Worm (Caenorhabditis elegans) whole organism, young adult: Measurements from ENCODE around the gene taf-7.2.

Source experiments
- F23B12.7 ChIP-seq: sonication (generic microtip); optimal IDR thresholded peaks from 2 replicates; lab custom pipeline; 2017; ENCODE audit warnings: missing genetic modification characterization, mild to moderate bottlenecking, missing compliant biosample characterization, antibody characterized with exemption, moderate library complexity; ENCODE audit not compliant: insufficient read depth
- F55B11.4 ChIP-seq: sonication (generic microtip); optimal IDR thresholded peaks from 2 replicates; lab custom pipeline; 2016; ENCODE audit warnings: missing compliant biosample characterization, missing genetic modification characterization, borderline replicate concordance; ENCODE audit not compliant: insufficient read depth
- F57A8.1 ChIP-seq: fragments of 200-800 bp; sonication (Bioruptor generic); optimal IDR thresholded peaks from 2 replicates; lab custom pipeline; 2018; ENCODE audit warnings: mild to moderate bottlenecking, missing genetic modification characterization, moderate library complexity, missing compliant biosample characterization
- K12H6.12 ChIP-seq: fragments of 200-800 bp; sonication (Bioruptor generic); optimal IDR thresholded peaks from 2 replicates; lab custom pipeline; 2018; ENCODE audit warnings: mild to moderate bottlenecking, missing genetic modification characterization, missing compliant biosample characterization
- T26A5.8 ChIP-seq: sonication (generic microtip); optimal IDR thresholded peaks from 2 replicates; lab custom pipeline; 2016; ENCODE audit warnings: missing genetic modification characterization, missing compliant biosample characterization
- Y56A3A.18 ChIP-seq: fragments of 200-800 bp; sonication (Bioruptor generic); IDR thresholded peaks from 2 replicates; pipeline ENCODE4 v1.3.6; 2022; ENCODE audit warnings: missing genetic modification reagents, missing genetic modification characterization, missing compliant biosample characterization
- Y95B8A.8 ChIP-seq: fragments of 200-800 bp; sonication (Bioruptor generic); IDR thresholded peaks from 2 replicates; pipeline ENCODE4 v1.3.6; 2022; ENCODE audit warnings: missing genetic modification reagents, missing genetic modification characterization, missing compliant biosample characterization
- aptf-3 ChIP-seq: fragments of 200-800 bp; sonication (Bioruptor generic); IDR thresholded peaks from 2 replicates; pipeline ENCODE4 v1.3.6; 2022; ENCODE audit warnings: missing genetic modification characterization, missing compliant biosample characterization
- bed-1 ChIP-seq: fragments of 200-800 bp; sonication (Bioruptor generic); IDR thresholded peaks from 2 replicates; pipeline ENCODE4 v1.3.6; 2022; ENCODE audit warnings: missing genetic modification reagents, missing genetic modification characterization, missing compliant biosample characterization
- cebp-2 ChIP-seq: fragments of 200-800 bp; sonication (Bioruptor generic); IDR thresholded peaks from 2 replicates; pipeline ENCODE4 v1.3.6; 2022; ENCODE audit warnings: missing genetic modification characterization, missing compliant biosample characterization
- ceh-91 ChIP-seq: fragments of 200-800 bp; sonication (Bioruptor generic); IDR thresholded peaks from 2 replicates; pipeline ENCODE4 v1.3.6; 2022; ENCODE audit warnings: missing genetic modification reagents, missing genetic modification characterization, missing compliant biosample characterization
- die-1 ChIP-seq: sonication (generic microtip); optimal IDR thresholded peaks from 2 replicates; lab custom pipeline; 2016; ENCODE audit warnings: missing genotype, mild to moderate bottlenecking, missing genetic modification characterization, missing compliant biosample characterization
- ets-4 ChIP-seq: fragments of 200-800 bp; sonication (Bioruptor generic); optimal IDR thresholded peaks from 2 replicates; lab custom pipeline; 2018; ENCODE audit warnings: mild to moderate bottlenecking, missing genetic modification characterization, missing compliant biosample characterization
- him-1 ChIP-seq: sonication (generic microtip); optimal IDR thresholded peaks from 2 replicates; lab custom pipeline; 2016; ENCODE audit warnings: missing genotype, missing genetic modification reagents, missing genetic modification characterization, missing compliant biosample characterization
- lin-54 ChIP-seq: fragments of 200-800 bp; sonication (Bioruptor generic); optimal IDR thresholded peaks from 2 replicates; lab custom pipeline; 2018; ENCODE audit warnings: mild to moderate bottlenecking, missing genetic modification characterization, missing compliant biosample characterization
- lsl-1 ChIP-seq: fragments of 200-800 bp; sonication (Bioruptor generic); optimal IDR thresholded peaks from 2 replicates; lab custom pipeline; 2018; ENCODE audit warnings: mild to moderate bottlenecking, missing genetic modification characterization, moderate library complexity, missing compliant biosample characterization
- madf-10 ChIP-seq: sonication (generic microtip); optimal IDR thresholded peaks from 2 replicates; lab custom pipeline; 2016; ENCODE audit warnings: mild to moderate bottlenecking, missing genetic modification characterization, missing compliant biosample characterization
- nfya-1 ChIP-seq: sonication (generic microtip); optimal IDR thresholded peaks from 2 replicates; lab custom pipeline; 2017; ENCODE audit warnings: antibody characterized with exemption, missing compliant biosample characterization, missing genetic modification characterization, borderline replicate concordance; ENCODE audit not compliant: insufficient read depth
- nfya-2 ChIP-seq: fragments of 200-800 bp; sonication (Bioruptor generic); IDR thresholded peaks from 2 replicates; pipeline ENCODE4 v1.3.6; 2022; ENCODE audit warnings: missing genetic modification reagents, missing genetic modification characterization, missing compliant biosample characterization
- nfyb-1 ChIP-seq: fragments of 200-800 bp; sonication (Bioruptor generic); IDR thresholded peaks from 2 replicates; pipeline ENCODE4 v1.3.6; 2022; ENCODE audit warnings: missing genetic modification reagents, missing genetic modification characterization, missing compliant biosample characterization
- nhr-179 ChIP-seq: sonication (generic microtip); optimal IDR thresholded peaks from 2 replicates; lab custom pipeline; 2016; ENCODE audit warnings: mild to moderate bottlenecking, missing genetic modification characterization, missing compliant biosample characterization
- rec-8 ChIP-seq, 2 experiments: sonication (generic microtip); optimal IDR thresholded peaks; 2 replicates each; lab custom pipeline; 2016; ENCODE audit warnings: mild to moderate bottlenecking in 2 of 2, missing genetic modification characterization in 2 of 2, missing genetic modification reagents in 2 of 2, missing genotype in 2 of 2, missing biosample characterization in 1 of 2, missing compliant biosample characterization in 1 of 2, moderate library complexity in 1 of 2
- somi-1 ChIP-seq: fragments of 200-800 bp; sonication (Bioruptor generic); optimal IDR thresholded peaks from 2 replicates; lab custom pipeline; 2018; ENCODE audit warnings: mild to moderate bottlenecking, missing genetic modification characterization, missing compliant biosample characterization
- unc-130 ChIP-seq: sonication (generic microtip); optimal IDR thresholded peaks from 2 replicates; lab custom pipeline; 2016; ENCODE audit warnings: missing genetic modification reagents, missing genetic modification characterization, missing compliant biosample characterization
- xnd-1 ChIP-seq: sonication (generic microtip); optimal IDR thresholded peaks from 2 replicates; lab custom pipeline; 2016; ENCODE audit warnings: missing genotype, missing genetic modification reagents, missing genetic modification characterization, missing compliant biosample characterization
- ztf-18 ChIP-seq: sonication (generic microtip); optimal IDR thresholded peaks from 2 replicates; lab custom pipeline; 2016; ENCODE audit warnings: missing genotype, mild to moderate bottlenecking, missing genetic modification characterization, missing compliant biosample characterization
- ztf-3 ChIP-seq: fragments of 200-800 bp; sonication (Bioruptor generic); optimal IDR thresholded peaks from 2 replicates; lab custom pipeline; 2018; ENCODE audit warnings: mild to moderate bottlenecking, missing genetic modification characterization, missing compliant biosample characterization

taf-7.2 gene

DNA sequence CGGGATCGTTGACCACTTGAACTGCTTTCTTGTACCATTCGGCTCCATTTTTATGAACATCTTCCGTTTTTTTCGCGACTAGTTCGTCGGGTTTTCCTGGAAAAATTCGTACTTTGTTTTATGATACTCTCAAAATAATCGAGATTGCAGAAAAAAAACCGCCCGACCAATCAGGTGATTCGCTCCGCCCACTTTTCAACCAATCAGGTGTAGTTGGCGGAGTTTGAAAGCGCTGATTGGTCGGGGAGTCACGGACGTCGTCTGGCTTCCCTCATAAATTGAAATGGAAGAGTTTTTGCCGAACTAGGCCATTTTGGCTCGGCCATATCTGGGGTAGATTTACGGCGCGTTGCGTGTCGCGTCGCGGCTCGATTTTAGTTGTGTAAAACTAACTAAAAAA is 20.6 kb downstream of the taf-7.2 start:
- no peak for TF ChIP-seq madf-10
- peak; percentile 73 for TF ChIP-seq nfyb-1

DNA sequence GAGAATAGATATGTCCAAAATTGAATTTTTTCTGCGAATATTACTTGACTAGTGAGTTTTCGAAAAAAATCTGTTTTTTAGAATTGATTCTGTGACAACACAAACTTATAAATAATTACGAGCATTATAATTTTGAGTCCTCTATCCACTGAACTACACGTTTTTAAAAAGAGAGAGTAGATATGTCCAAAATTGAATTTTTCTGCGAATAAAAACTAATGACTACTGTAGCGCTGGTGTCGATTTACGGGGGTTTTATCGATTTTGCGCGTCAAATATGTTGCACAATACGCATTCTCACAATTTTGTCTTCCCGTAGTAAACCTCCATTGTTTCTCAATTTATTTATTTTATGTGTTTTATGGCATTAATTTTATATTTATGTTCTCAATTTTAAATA is 21.3 kb downstream of the taf-7.2 start:
- no peak for TF ChIP-seq ztf-3
- TF ChIP-seq him-1 (tag; lab: Kevin White, UChicago), result peak; percentile 98
- 0 out of 2 replicates have a peak, but pooled peaks have one; percentile 16 for TF ChIP-seq nfya-2 (GFP tag; lab: Robert Waterston, UW)

DNA sequence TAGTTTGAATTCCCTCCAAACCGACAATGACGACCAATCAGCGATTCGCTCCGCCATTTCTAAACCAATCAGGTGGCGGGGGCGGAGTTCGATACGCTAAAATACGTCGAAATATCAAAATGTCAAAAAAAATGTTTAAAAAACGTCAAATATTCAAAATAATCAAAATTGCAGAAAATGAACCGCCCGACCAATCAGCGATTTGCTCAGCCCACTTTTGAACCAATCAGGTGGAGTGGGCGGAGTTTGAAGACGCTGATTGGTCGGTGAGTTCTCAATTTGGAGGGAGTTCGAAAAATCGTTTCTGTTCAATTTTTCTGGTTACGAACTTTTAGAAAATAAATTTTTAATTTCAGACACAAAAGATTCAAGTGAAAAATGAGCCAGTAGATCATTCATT is 28.6 kb downstream of the taf-7.2 start:
- TF ChIP-seq aptf-3 (GFP tag; lab: Robert Waterston, UW), result no peak
- no peak for TF ChIP-seq F23B12.7 (tag; lab: Kevin White, UChicago)
- no peak for TF ChIP-seq somi-1 (GFP tag; lab: Kevin White, UChicago)
- TF ChIP-seq rec-8 (tag; optimal IDR thresholded peaks at IDR 0.05; lab: Kevin White, UChicago), result no peak
- TF ChIP-seq die-1 (tag; lab: Kevin White, UChicago), result no peak
- peak; percentile 52; the same call in 1 of the 2 replicates for TF ChIP-seq nfyb-1
- TF ChIP-seq Y56A3A.18 (GFP tag; lab: Robert Waterston, UW), result no peak

DNA sequence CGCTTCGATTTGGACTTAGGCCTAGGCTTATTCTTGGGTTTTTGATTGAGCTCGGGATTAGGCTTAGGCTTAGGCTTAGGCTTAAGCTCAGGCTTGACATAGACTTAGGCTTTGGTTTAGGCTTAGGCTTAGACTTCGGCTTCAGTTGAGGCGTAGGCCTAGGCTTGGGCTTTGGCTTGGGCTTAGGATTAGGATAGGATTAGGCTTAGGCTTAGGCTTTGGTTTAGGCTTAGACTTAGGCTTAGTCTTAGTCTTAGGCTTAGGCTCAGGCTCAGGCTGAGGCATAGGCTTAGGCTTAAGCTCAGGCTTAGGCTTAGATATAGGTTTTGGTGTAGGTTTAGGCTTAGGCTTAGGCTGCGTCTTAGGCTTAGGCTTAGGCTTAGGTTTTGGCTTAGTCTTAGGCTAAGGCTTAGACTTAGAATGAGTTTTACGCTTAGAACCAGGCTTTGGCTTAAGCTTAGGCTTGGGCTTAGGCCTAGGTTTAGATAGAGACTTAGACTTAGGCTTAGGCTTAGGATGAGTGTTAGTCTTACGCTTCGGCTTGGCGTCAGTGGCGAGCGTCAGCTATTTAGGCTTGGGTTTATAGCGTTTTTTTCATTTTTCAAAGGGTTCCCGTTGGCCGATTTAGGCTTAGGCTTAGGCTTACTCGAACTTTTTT is 30.6 kb downstream of the taf-7.2 start:
- TF ChIP-seq cebp-2, result 0 out of 2 replicates have a peak, but pooled peaks have one; percentile 12
- TF ChIP-seq lin-54, result no peak

DNA sequence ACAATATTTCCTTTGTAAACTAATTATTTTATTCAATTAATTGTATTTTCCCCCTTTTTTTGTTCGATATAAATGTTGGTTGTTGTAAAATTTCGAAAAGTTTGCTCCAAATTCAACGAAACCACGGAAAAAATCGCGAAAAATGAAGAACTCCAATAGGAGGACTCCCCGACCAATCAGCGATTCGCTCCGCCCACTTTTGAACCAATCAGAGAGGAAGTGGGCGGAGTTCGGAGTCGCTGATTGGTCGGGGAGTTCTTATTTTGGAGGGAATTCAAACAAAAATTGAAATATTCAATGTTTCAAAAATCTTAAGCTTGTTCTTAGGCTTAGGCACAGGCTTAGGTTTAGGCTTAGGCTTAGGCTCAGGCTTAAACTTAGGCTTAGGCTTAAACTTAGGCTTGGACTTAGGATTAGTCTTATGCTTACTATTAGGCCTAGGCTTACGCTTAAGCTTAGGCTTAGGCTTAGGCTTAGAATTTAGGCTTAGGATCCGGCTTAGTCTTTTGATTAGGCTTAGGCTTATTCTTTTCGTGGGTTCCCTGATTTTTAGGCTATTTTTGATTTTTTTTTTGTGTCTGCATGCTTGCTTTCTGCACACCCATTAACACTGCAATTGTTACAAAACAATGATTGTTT is 32.7 kb downstream of the taf-7.2 start:
- TF ChIP-seq nfyb-1 (peak; percentile 66; the same call in 1 of the 2 replicates), ceh-91 (no peak)
- TF ChIP-seq, all 124 proteins: peak for 1

DNA sequence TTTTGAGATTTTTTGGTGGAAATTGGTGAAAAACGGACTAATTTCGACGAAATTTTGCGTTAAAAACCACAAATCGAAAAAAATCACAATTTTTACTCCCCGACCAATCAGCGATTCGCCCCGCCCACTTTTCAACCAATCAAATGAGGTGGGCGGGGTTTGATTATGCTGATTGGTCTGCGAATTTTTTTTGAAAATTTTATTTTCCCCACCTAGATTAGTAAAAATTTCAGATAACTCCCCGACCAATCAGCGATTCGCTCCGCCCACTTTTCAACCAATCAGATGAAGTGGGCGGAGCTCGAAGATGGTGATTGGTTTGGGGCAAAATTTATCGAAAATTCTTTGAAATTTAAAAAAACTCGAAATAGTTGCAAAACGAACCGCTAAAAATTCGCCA is 34.0 kb downstream of the taf-7.2 start:
- TF ChIP-seq nfya-1 (tag; lab: Kevin White, UChicago) (no peak), nfyb-1 (0 out of 2 replicates have a peak, but pooled peaks have one; percentile 67)

DNA sequence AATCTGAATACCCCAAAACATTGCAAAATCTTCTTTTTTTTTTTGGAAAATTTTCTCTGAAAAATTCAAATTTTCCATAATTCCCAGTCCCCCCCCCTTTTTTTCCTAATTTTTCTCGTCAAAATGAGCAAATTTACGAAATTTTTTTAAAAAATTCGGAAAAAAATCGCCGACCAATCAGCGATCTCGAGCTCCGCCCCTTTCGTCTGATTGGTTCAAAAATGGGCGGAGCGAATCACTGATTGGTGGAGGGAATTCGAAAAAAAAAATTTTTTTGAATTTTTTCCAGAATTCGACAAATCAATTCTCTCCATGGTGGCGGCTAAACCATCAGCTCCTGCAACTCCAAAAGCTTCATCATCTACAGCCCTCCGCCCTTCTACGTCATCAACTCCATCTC is 34.6 kb downstream of the taf-7.2 start:
- TF ChIP-seq nhr-179 (no peak), T26A5.8 (tag; lab: Kevin White, UChicago) (no peak), lsl-1 (GFP tag; lab: Kevin White, UChicago) (no peak), ztf-18 (tag; lab: Kevin White, UChicago) (no peak), unc-130 (GFP tag; lab: Kevin White, UChicago) (no peak), ets-4 (GFP tag; lab: Kevin White, UChicago) (no peak), aptf-3 (GFP tag; lab: Robert Waterston, UW) (no peak), F57A8.1 (GFP tag; lab: Kevin White, UChicago) (no peak), F55B11.4 (tag; lab: Kevin White, UChicago) (no peak), xnd-1 (tag; lab: Kevin White, UChicago) (no peak), bed-1 (GFP tag; lab: Robert Waterston, UW) (no peak), K12H6.12 (tag; lab: Kevin White, UChicago) (no peak), Y95B8A.8 (GFP tag; lab: Robert Waterston, UW) (no peak)
- TF ChIP-seq, all 124 proteins: peak for 0
